Worm (Caenorhabditis elegans): ENCODE measurements around the gene W06G6.9.

Gene W06G6.9

DNA sequence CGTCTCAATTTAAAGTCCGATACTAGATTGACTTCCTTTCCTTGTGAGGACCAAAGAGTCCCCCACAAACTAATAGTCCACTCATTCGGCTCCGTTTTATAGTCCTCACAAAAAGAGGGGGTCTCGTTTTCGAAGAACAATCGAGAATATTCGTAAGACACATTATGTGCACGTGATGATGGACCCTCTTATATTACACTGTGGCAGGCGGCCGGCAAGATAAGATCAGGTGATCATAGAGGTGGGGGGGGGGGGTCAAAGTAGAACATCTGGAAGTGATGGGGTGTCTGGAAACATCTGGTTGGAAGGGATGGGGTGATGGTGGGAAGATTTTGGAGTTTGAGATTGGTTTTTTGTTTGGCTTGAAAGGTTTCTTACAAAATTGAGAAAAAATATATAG, 47.8 kb downstream of the W06G6.9 start:
- TF ChIP-seq ztf-1 (GFP tag; conservative IDR thresholded peaks at IDR 0.05) = no peak
- no peak for TF ChIP-seq nhr-6 (tag; optimal IDR thresholded peaks at IDR 0.05)
- no peak for TF ChIP-seq sem-4 (tag; optimal IDR thresholded peaks at IDR 0.05)
- peak in 1 of 2 experiments; percentile 18 for TF ChIP-seq lsy-2 (tag; optimal IDR thresholded peaks at IDR 0.05)
- TF ChIP-seq ama-1 (optimal IDR thresholded peaks at IDR 0.05) = peak; percentile 29
- no peak for TF ChIP-seq unc-39 (tag; optimal IDR thresholded peaks at IDR 0.05)
- peak; percentile 21 for TF ChIP-seq nhr-129 (tag; optimal IDR thresholded peaks at IDR 0.05)
- no peak for TF ChIP-seq unc-55 (GFP tag; optimal IDR thresholded peaks at IDR 0.05)

DNA sequence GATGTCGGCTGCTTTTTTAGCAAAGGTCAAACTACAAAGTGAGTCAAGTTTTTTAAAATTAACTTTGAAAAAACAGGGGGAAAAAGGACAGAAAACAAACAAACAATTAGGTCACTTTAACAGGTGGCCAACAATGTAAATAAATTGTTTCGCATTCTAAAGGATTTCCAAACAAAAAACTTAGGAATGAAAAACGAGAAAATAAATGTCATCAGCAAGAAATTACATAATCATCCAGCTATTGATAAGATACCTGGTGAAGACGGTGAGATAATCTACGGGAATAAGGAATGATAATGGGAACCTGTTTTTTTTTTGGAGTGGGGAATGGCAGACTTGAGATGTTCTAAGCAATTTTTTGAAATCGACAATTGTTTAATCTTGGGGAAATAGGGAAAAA, 50.2 kb downstream of the W06G6.9 start:
- TF ChIP-seq ztf-4 (tag; optimal IDR thresholded peaks at IDR 0.05) (no peak), fos-1 (tag; optimal IDR thresholded peaks at IDR 0.05) (no peak), lsy-2 (tag; optimal IDR thresholded peaks at IDR 0.05) (no peak)

All from whole organism, L2 larva.